Worm (Caenorhabditis elegans): Measurements from ENCODE around the gene Y49A3A.4.

Y49A3A.4 gene

ce11 chrV:14369412-14369811 is 10.7 kb upstream of the Y49A3A.4 start:
- no peak for TF ChIP-seq jun-1 (tag; optimal IDR thresholded peaks at IDR 0.05)
- peak; percentile 51 for TF ChIP-seq unc-62 (GFP tag; optimal IDR thresholded peaks at IDR 0.05)
- no peak for TF ChIP-seq ceh-28 (tag; optimal IDR thresholded peaks at IDR 0.05)
- peak; percentile 47 for TF ChIP-seq lin-39 (tag; optimal IDR thresholded peaks at IDR 0.05)
- TF ChIP-seq mml-1 (tag; optimal IDR thresholded peaks at IDR 0.05): no peak
- TF ChIP-seq egl-27 (tag; optimal IDR thresholded peaks at IDR 0.05): no peak
- TF ChIP-seq nfya-1 (tag; optimal IDR thresholded peaks at IDR 0.05; ENCODE audit: insufficient read depth): peak; percentile 43
- TF ChIP-seq elt-1 (tag; optimal IDR thresholded peaks at IDR 0.05): no peak
- TF ChIP-seq ceh-9 (tag; optimal IDR thresholded peaks at IDR 0.05): no peak
- peak; percentile 53 for TF ChIP-seq ama-1 (optimal IDR thresholded peaks at IDR 0.05)
- no peak for TF ChIP-seq R02D3.7 (tag; optimal IDR thresholded peaks at IDR 0.05)
- no peak for TF ChIP-seq nhr-43 (tag; optimal IDR thresholded peaks at IDR 0.05; ENCODE audit: poor library complexity, severe bottlenecking)

- no peak for TF ChIP-seq eor-1 (tag; optimal IDR thresholded peaks at IDR 0.05)
- TF ChIP-seq nhr-67 (tag; optimal IDR thresholded peaks at IDR 0.05): no peak
- TF ChIP-seq egl-5 (tag; optimal IDR thresholded peaks at IDR 0.05): peak; percentile 56
- TF ChIP-seq ZK546.5 (tag; optimal IDR thresholded peaks at IDR 0.05): no peak
- peak; percentile 89 for TF ChIP-seq nhr-23 (tag; optimal IDR thresholded peaks at IDR 0.05)
- TF ChIP-seq lin-39 (tag; optimal IDR thresholded peaks at IDR 0.05): no peak
- TF ChIP-seq R02D3.7 (tag; optimal IDR thresholded peaks at IDR 0.05): no peak
- no peak for TF ChIP-seq egl-27 (tag; optimal IDR thresholded peaks at IDR 0.05)
- TF ChIP-seq lsy-12 (tag; optimal IDR thresholded peaks at IDR 0.05): peak; percentile 24
- no peak for TF ChIP-seq fos-1 (tag; optimal IDR thresholded peaks at IDR 0.05)
- TF ChIP-seq nhr-237 (tag; optimal IDR thresholded peaks at IDR 0.05): no peak
- TF ChIP-seq pqm-1 (tag; optimal IDR thresholded peaks at IDR 0.05): peak; percentile 96
- peak; percentile 81 for TF ChIP-seq nfya-1 (tag; optimal IDR thresholded peaks at IDR 0.05; ENCODE audit: insufficient read depth)
- TF ChIP-seq nhr-28 (tag; optimal IDR thresholded peaks at IDR 0.05): no peak
- TF ChIP-seq skn-1 (tag; optimal IDR thresholded peaks at IDR 0.05): no peak
- no peak for TF ChIP-seq zag-1 (tag; optimal IDR thresholded peaks at IDR 0.05)
- TF ChIP-seq ama-1 (optimal IDR thresholded peaks at IDR 0.05): no peak
- TF ChIP-seq ztf-11 (tag; optimal IDR thresholded peaks at IDR 0.05): peak; percentile 1
- TF ChIP-seq sea-2 (GFP tag; optimal IDR thresholded peaks at IDR 0.05): no peak
- no peak for TF ChIP-seq elt-1 (tag; optimal IDR thresholded peaks at IDR 0.05)
- TF ChIP-seq pha-4 (tag; optimal IDR thresholded peaks at IDR 0.05): peak; percentile 53
- TF ChIP-seq elt-3 (tag; optimal IDR thresholded peaks at IDR 0.05): no peak
- no peak for TF ChIP-seq ceh-9 (tag; optimal IDR thresholded peaks at IDR 0.05)
- TF ChIP-seq ceh-82 (tag; optimal IDR thresholded peaks at IDR 0.05): no peak
- no peak for TF ChIP-seq ceh-16 (tag; optimal IDR thresholded peaks at IDR 0.05)
- no peak for TF ChIP-seq nhr-77 (tag; optimal IDR thresholded peaks at IDR 0.05)
- TF ChIP-seq mml-1 (tag; optimal IDR thresholded peaks at IDR 0.05): no peak
- no peak for TF ChIP-seq unc-39 (tag; optimal IDR thresholded peaks at IDR 0.05)
- no peak for TF ChIP-seq nhr-11 (tag; optimal IDR thresholded peaks at IDR 0.05)
- TF ChIP-seq ceh-28 (tag; optimal IDR thresholded peaks at IDR 0.05): no peak
- TF ChIP-seq jun-1 (tag; optimal IDR thresholded peaks at IDR 0.05): peak; percentile 11
- no peak for TF ChIP-seq nhr-76 (tag; optimal IDR thresholded peaks at IDR 0.05)
- peak; percentile 29 for TF ChIP-seq ztf-4 (tag; optimal IDR thresholded peaks at IDR 0.05)
- peak; percentile 6 for TF ChIP-seq tbx-2 (tag; optimal IDR thresholded peaks at IDR 0.05)
- no peak for TF ChIP-seq mdl-1 (tag; optimal IDR thresholded peaks at IDR 0.05)
- peak; percentile 52 for TF ChIP-seq nhr-43 (tag; optimal IDR thresholded peaks at IDR 0.05; ENCODE audit: poor library complexity, severe bottlenecking)
- TF ChIP-seq unc-62 (GFP tag; optimal IDR thresholded peaks at IDR 0.05): peak; percentile 57
- no peak for TF ChIP-seq nhr-12 (tag; optimal IDR thresholded peaks at IDR 0.05)
- TF ChIP-seq elt-2 (tag; optimal IDR thresholded peaks at IDR 0.05): peak; percentile 73
- no peak for TF ChIP-seq lin-15B (tag; optimal IDR thresholded peaks at IDR 0.05)
- peak; percentile 77 for TF ChIP-seq nhr-25 (tag; optimal IDR thresholded peaks at IDR 0.05)
- TF ChIP-seq aly-2 (tag; optimal IDR thresholded peaks at IDR 0.05): no peak
- peak; percentile 49 for TF ChIP-seq snpc-4 (tag; optimal IDR thresholded peaks at IDR 0.05)
- TF ChIP-seq daf-12 (tag; optimal IDR thresholded peaks at IDR 0.05): peak; percentile 81
- no peak for TF ChIP-seq fkh-2 (tag; optimal IDR thresholded peaks at IDR 0.05)
- no peak for TF ChIP-seq fkh-10 (GFP tag; optimal IDR thresholded peaks at IDR 0.05)
- TF ChIP-seq hmg-11 (tag; optimal IDR thresholded peaks at IDR 0.05): peak; percentile 95
These were observed 9.8 kb upstream of the Y49A3A.4 start for ce11 chrV:14368272-14369052.
